Worm (Caenorhabditis elegans) whole organism, late embryonic: ENCODE measurements around the gene abf-6.

Experiments used
- C38D4.7 ChIP-seq: fragments of 200-800 bp; sonication (Bioruptor generic); optimal IDR thresholded peaks from 2 replicates; lab custom pipeline; 2018; ENCODE audit warnings: mild to moderate bottlenecking, missing genetic modification characterization, moderate library complexity, missing compliant biosample characterization
- K02D7.2 ChIP-seq: sonication (generic microtip); optimal IDR thresholded peaks from 2 replicates; lab custom pipeline; 2017; ENCODE audit warnings: mild to moderate bottlenecking, missing genetic modification characterization, missing compliant biosample characterization
- T23F11.4 ChIP-seq: fragments of 200-800 bp; sonication (Bioruptor generic); optimal IDR thresholded peaks from 2 replicates; lab custom pipeline; 2018; ENCODE audit warnings: mild to moderate bottlenecking, missing genetic modification characterization, missing compliant biosample characterization
- Y22D7AL.16 ChIP-seq: sonication (generic microtip); optimal IDR thresholded peaks from 2 replicates; lab custom pipeline; 2016; ENCODE audit warnings: missing genetic modification characterization, missing compliant biosample characterization
- ahr-1 ChIP-seq: sonication (generic microtip); optimal IDR thresholded peaks from 2 replicates; lab custom pipeline; 2016; ENCODE audit warnings: missing genetic modification characterization, missing compliant biosample characterization
- ceh-14 ChIP-seq: sonication (generic microtip); optimal IDR thresholded peaks from 2 replicates; lab custom pipeline; 2016; ENCODE audit warnings: missing genotype, missing genetic modification characterization, missing compliant biosample characterization
- ceh-18 ChIP-seq: sonication (generic microtip); optimal IDR thresholded peaks from 2 replicates; lab custom pipeline; 2016; ENCODE audit warnings: missing genetic modification characterization, missing compliant biosample characterization
- ceh-19 ChIP-seq: fragments of 200-800 bp; sonication (Bioruptor generic); optimal IDR thresholded peaks from 2 replicates; lab custom pipeline; 2018; ENCODE audit warnings: mild to moderate bottlenecking, missing genetic modification characterization, missing compliant biosample characterization
- ceh-24 ChIP-seq: sonication (generic microtip); optimal IDR thresholded peaks from 2 replicates; lab custom pipeline; 2016; ENCODE audit warnings: mild to moderate bottlenecking, missing genetic modification characterization, missing compliant biosample characterization
- ceh-34 ChIP-seq: sonication (generic microtip); optimal IDR thresholded peaks from 2 replicates; lab custom pipeline; 2016; ENCODE audit warnings: mild to moderate bottlenecking, missing genetic modification characterization, missing compliant biosample characterization
- ceh-45 ChIP-seq: fragments of 200-800 bp; sonication (Bioruptor generic); IDR thresholded peaks from 2 replicates; pipeline ENCODE4 v1.3.6; 2022; ENCODE audit warnings: missing genetic modification reagents, missing genetic modification characterization, missing compliant biosample characterization
- ceh-48 ChIP-seq: sonication (generic microtip); optimal IDR thresholded peaks from 2 replicates; lab custom pipeline; 2016; ENCODE audit warnings: missing genetic modification characterization, inconsistent platforms, missing compliant biosample characterization
- ceh-6 ChIP-seq: fragments of 200-800 bp; sonication (Bioruptor generic); optimal IDR thresholded peaks from 2 replicates; lab custom pipeline; 2018; ENCODE audit warnings: mild to moderate bottlenecking, missing genetic modification characterization, missing compliant biosample characterization
- ceh-9 ChIP-seq: sonication (generic microtip); optimal IDR thresholded peaks from 2 replicates; lab custom pipeline; 2016; ENCODE audit warnings: mild to moderate bottlenecking, missing genetic modification characterization, inconsistent platforms, missing compliant biosample characterization
- dmd-4 ChIP-seq: sonication (generic microtip); optimal IDR thresholded peaks from 2 replicates; lab custom pipeline; 2016; ENCODE audit warnings: borderline replicate concordance, missing genetic modification characterization, missing compliant biosample characterization
- elt-2 ChIP-seq: sonication (generic microtip); optimal IDR thresholded peaks from 2 replicates; lab custom pipeline; 2016; ENCODE audit warnings: missing genetic modification reagents, missing genetic modification characterization, missing compliant biosample characterization
- elt-4 ChIP-seq: sonication (generic microtip); optimal IDR thresholded peaks from 2 replicates; lab custom pipeline; 2016; ENCODE audit warnings: missing genetic modification characterization, missing compliant biosample characterization
- fax-1 ChIP-seq: sonication (generic microtip); optimal IDR thresholded peaks from 2 replicates; lab custom pipeline; 2016; ENCODE audit warnings: missing genotype, missing genetic modification characterization, missing compliant biosample characterization
- fkh-10 ChIP-seq: fragments of 150-350 bp; optimal IDR thresholded peaks from 2 replicates; lab custom pipeline; 2014; ENCODE audit warnings: missing biosample characterization, missing genetic modification reagents, missing genetic modification characterization
- gmeb-2 ChIP-seq: sonication (generic microtip); optimal IDR thresholded peaks from 2 replicates; lab custom pipeline; 2016; ENCODE audit warnings: missing genetic modification characterization, inconsistent platforms, missing compliant biosample characterization
- hlh-13 ChIP-seq: fragments of 200-800 bp; sonication (Bioruptor generic); optimal IDR thresholded peaks from 2 replicates; lab custom pipeline; 2018; ENCODE audit warnings: mild to moderate bottlenecking, missing genetic modification characterization, missing compliant biosample characterization
- hlh-15 ChIP-seq: sonication (generic microtip); optimal IDR thresholded peaks from 2 replicates; lab custom pipeline; 2016; ENCODE audit warnings: missing genetic modification characterization, missing compliant biosample characterization
- lim-6 ChIP-seq: sonication (generic microtip); optimal IDR thresholded peaks from 2 replicates; lab custom pipeline; 2016; ENCODE audit warnings: missing genetic modification characterization, missing compliant biosample characterization
- lin-11 ChIP-seq: fragments of 200-800 bp; sonication (Bioruptor generic); optimal IDR thresholded peaks from 2 replicates; lab custom pipeline; 2018; ENCODE audit warnings: mild to moderate bottlenecking, missing genetic modification characterization, missing compliant biosample characterization
- madf-2 ChIP-seq: sonication (generic microtip); optimal IDR thresholded peaks from 2 replicates; lab custom pipeline; 2017; ENCODE audit warnings: missing genetic modification characterization, missing compliant biosample characterization
- mec-3 ChIP-seq: sonication (generic microtip); optimal IDR thresholded peaks from 2 replicates; lab custom pipeline; 2016; ENCODE audit warnings: borderline replicate concordance, missing genetic modification characterization, missing compliant biosample characterization
- nfya-1 ChIP-seq: sonication (generic microtip); optimal IDR thresholded peaks from 2 replicates; lab custom pipeline; 2017; ENCODE audit warnings: missing genetic modification characterization, mild to moderate bottlenecking, missing compliant biosample characterization, antibody characterized with exemption, moderate library complexity
- nhr-11 ChIP-seq: fragments of 150-350 bp; optimal IDR thresholded peaks from 2 replicates; lab custom pipeline; 2014; ENCODE audit warnings: missing biosample characterization, missing genetic modification characterization
- nhr-232 ChIP-seq: sonication (generic microtip); optimal IDR thresholded peaks from 2 replicates; lab custom pipeline; 2016; ENCODE audit warnings: missing genetic modification characterization, missing compliant biosample characterization
- npax-4 ChIP-seq: sonication (generic microtip); optimal IDR thresholded peaks from 2 replicates; lab custom pipeline; 2016; ENCODE audit warnings: missing genetic modification characterization, missing compliant biosample characterization
- pax-1 ChIP-seq: fragments of 150-350 bp; optimal IDR thresholded peaks from 2 replicates; lab custom pipeline; 2014; ENCODE audit warnings: missing biosample characterization, missing genetic modification characterization
- pha-2 ChIP-seq: sonication (generic microtip); optimal IDR thresholded peaks from 2 replicates; lab custom pipeline; 2017; ENCODE audit warnings: mild to moderate bottlenecking, missing genetic modification characterization, missing compliant biosample characterization
- pha-4 ChIP-seq: fragments of 150-350 bp; optimal IDR thresholded peaks from 2 replicates; lab custom pipeline; 2018; ENCODE audit warnings: missing biosample characterization, missing genetic modification reagents, missing genetic modification characterization
- pqm-1 ChIP-seq: sonication (generic microtip); optimal IDR thresholded peaks from 2 replicates; lab custom pipeline; 2016; ENCODE audit warnings: missing genetic modification characterization, missing compliant biosample characterization
- pros-1 ChIP-seq: fragments of 150-350 bp; optimal IDR thresholded peaks from 2 replicates; lab custom pipeline; 2014; ENCODE audit warnings: missing biosample characterization, missing genetic modification reagents, missing genetic modification characterization
- ref-2 ChIP-seq: sonication (generic microtip); optimal IDR thresholded peaks from 2 replicates; lab custom pipeline; 2016; ENCODE audit warnings: missing genetic modification characterization, missing compliant biosample characterization
- rnt-1 ChIP-seq: sonication (generic microtip); optimal IDR thresholded peaks from 2 replicates; lab custom pipeline; 2016; ENCODE audit warnings: missing genetic modification characterization, missing compliant biosample characterization
- syd-9 ChIP-seq: sonication (generic microtip); optimal IDR thresholded peaks from 2 replicates; lab custom pipeline; 2016; ENCODE audit warnings: mild to moderate bottlenecking, missing genetic modification characterization, moderate library complexity, missing compliant biosample characterization
- tbx-7 ChIP-seq: sonication (generic microtip); optimal IDR thresholded peaks from 2 replicates; lab custom pipeline; 2016; ENCODE audit warnings: missing genotype, missing genetic modification characterization, missing compliant biosample characterization
- unc-3 ChIP-seq, 2 experiments: fragments of 200-800 bp in 1 of 2; sonication (Bioruptor generic) in 1 of 2; sonication (generic microtip) in 1 of 2; conservative IDR thresholded peaks in 1 of 2; optimal IDR thresholded peaks in 1 of 2; 2 replicates each; pipeline versions ENCODE4 v1.3.6 to Lab custom; 2016 to 2022; ENCODE audit warnings: missing compliant biosample characterization in 2 of 2, missing genetic modification characterization in 2 of 2, missing genetic modification reagents in 1 of 2
- unc-42 ChIP-seq: sonication (generic microtip); optimal IDR thresholded peaks from 2 replicates; lab custom pipeline; 2016; ENCODE audit warnings: missing genotype, missing genetic modification characterization, missing compliant biosample characterization
- unc-55 ChIP-seq: sonication (generic microtip); optimal IDR thresholded peaks from 2 replicates; lab custom pipeline; 2017; ENCODE audit warnings: missing biosample characterization, missing genetic modification reagents, missing genetic modification characterization
- zip-5 ChIP-seq: sonication (generic microtip); optimal IDR thresholded peaks from 2 replicates; lab custom pipeline; 2016; ENCODE audit warnings: missing genetic modification characterization, missing compliant biosample characterization
- ztf-16 ChIP-seq: sonication (generic microtip); optimal IDR thresholded peaks from 2 replicates; lab custom pipeline; 2017; ENCODE audit warnings: missing genetic modification characterization, missing compliant biosample characterization

abf-6 gene

DNA sequence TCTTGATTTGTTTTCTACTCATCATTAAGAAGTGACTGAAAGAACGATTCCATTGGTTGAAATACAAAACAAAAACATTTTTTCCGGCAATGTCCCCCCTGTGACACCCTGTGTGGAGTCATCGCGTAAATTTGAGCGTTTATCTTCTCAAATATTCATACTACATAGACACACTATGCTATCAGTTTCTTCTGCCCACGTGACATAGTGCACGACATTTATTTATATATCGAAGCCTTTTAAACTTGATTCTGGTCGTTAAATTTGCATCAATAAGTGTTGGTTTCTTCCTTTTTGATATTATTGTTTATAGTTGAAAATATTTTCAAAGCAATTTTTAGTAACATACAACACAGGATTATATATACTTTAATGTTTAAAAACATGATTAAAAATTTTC lies 34.9 kb upstream of the abf-6 start:
- TF ChIP-seq ceh-18 (tag; lab: Kevin White, UChicago) (no peak), ceh-24 (tag; lab: Kevin White, UChicago) (no peak), ceh-48 (tag; lab: Kevin White, UChicago) (no peak), pax-1 (tag; lab: Kevin White, UChicago) (no peak), mec-3 (tag; lab: Kevin White, UChicago) (no peak), rnt-1 (no peak), pha-4 (tag; lab: Kevin White, UChicago) (no peak), unc-55 (GFP tag; lab: Kevin White, UChicago) (no peak), C38D4.7 (GFP tag; lab: Kevin White, UChicago) (no peak)

- TF ChIP-seq elt-2 (tag; lab: Kevin White, UChicago), result peak; percentile 40
- TF ChIP-seq pha-2 (tag; lab: Kevin White, UChicago), result no peak
- TF ChIP-seq, all 69 proteins: peak for 1
These were observed 34.3 kb upstream of the abf-6 start for ce11 chrX:12759642-12760041.

- TF ChIP-seq syd-9 (tag; lab: Kevin White, UChicago) (no peak), npax-4 (no peak), Y22D7AL.16 (tag; lab: Kevin White, UChicago) (no peak), fkh-10 (no peak), unc-42 (tag; lab: Kevin White, UChicago) (no peak), ztf-16 (tag; lab: Kevin White, UChicago) (no peak), lin-11 (tag; lab: Kevin White, UChicago) (no peak), unc-3 (GFP tag; conservative IDR thresholded peaks at IDR 0.05; lab: Robert Waterston, UW) (no peak), unc-3 (tag; optimal IDR thresholded peaks at IDR 0.05; lab: Kevin White, UChicago) (no peak), pros-1 (no peak), ref-2 (no peak), elt-4 (tag; lab: Kevin White, UChicago) (no peak), ceh-34 (tag; lab: Kevin White, UChicago) (no peak), nhr-11 (tag; lab: Kevin White, UChicago) (no peak), K02D7.2 (no peak), ceh-9 (tag; lab: Kevin White, UChicago) (no peak), fax-1 (tag; lab: Kevin White, UChicago) (no peak), lim-6 (tag; lab: Kevin White, UChicago) (no peak), ceh-18 (tag; lab: Kevin White, UChicago) (no peak), C38D4.7 (GFP tag; lab: Kevin White, UChicago) (no peak)
These were observed 32.6 kb upstream of the abf-6 start for ce11 chrX:12761295-12761775.

DNA sequence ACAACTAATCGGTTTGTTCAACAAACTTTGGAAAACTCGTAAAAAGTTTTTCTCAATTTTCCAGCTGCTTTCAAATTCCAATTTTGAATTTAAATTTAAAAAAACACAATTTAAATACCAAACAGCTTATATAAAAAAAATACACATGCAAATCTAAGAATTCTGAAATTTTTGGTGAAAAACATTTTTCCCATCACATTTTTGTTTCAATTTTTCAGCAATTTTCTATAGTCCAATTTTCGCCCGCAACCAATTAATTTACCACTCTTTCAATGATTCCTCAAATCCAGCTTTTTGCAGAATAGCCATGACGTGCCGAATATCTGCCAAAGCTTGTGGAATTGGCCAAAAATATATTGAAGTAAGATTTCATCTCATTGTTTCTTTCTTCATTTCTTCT lies 32.1 kb upstream of the abf-6 start, which contains the start of gene cept-1:
Gene cept-1 (plus strand): TSS at position 301 of the 400 bp plus-strand sequence.
- no peak for TF ChIP-seq ceh-19 (GFP tag; lab: Kevin White, UChicago)
- TF ChIP-seq nfya-1 (tag; lab: Kevin White, UChicago), result no peak

DNA sequence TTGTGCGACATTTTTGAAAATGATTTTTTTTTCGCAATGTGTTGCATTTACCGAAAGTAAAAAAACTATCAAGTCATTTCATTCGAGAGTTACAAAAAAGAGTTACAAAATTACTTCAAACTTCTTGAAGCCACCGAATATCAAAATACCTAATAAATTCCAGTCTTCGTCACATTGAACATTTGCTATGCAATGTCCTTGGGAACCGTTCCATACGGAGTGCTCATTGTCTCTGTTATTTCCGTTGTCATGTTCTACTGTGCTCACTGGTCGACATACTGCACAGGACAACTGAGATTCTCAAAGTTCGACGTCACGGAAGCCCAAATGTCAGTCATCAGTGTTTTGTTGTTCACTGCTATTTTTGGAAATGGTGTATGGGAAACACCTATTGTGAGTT lies 29.9 kb upstream of the abf-6 start:
- no peak for TF ChIP-seq ceh-6 (GFP tag; lab: Kevin White, UChicago)
- TF ChIP-seq zip-5, result no peak
- no peak for TF ChIP-seq hlh-15 (tag; lab: Kevin White, UChicago)
- no peak for TF ChIP-seq mec-3 (tag; lab: Kevin White, UChicago)
- no peak for TF ChIP-seq dmd-4 (tag; lab: Kevin White, UChicago)
- TF ChIP-seq madf-2, result no peak
- TF ChIP-seq pax-1 (tag; lab: Kevin White, UChicago), result no peak
- TF ChIP-seq npax-4, result no peak
- TF ChIP-seq ceh-14, result no peak
- no peak for TF ChIP-seq gmeb-2
- no peak for TF ChIP-seq pqm-1 (tag; lab: Kevin White, UChicago)
- TF ChIP-seq hlh-13, result no peak
- no peak for TF ChIP-seq ceh-45 (GFP tag; lab: Robert Waterston, UW)
- TF ChIP-seq tbx-7, result no peak
- TF ChIP-seq ahr-1 (tag; lab: Kevin White, UChicago), result no peak
- no peak for TF ChIP-seq pha-4 (tag; lab: Kevin White, UChicago)
- TF ChIP-seq T23F11.4 (GFP tag; lab: Kevin White, UChicago), result no peak
- TF ChIP-seq ceh-24 (tag; lab: Kevin White, UChicago), result no peak
- no peak for TF ChIP-seq nhr-232 (tag; lab: Kevin White, UChicago)
